Fruit fly (Drosophila melanogaster) whole organism, embryonic: Measurements from ENCODE around the gene eIF3i.

ENCODE experiments used
- Bdp1 ChIP-seq: fragments of 200-800 bp; sonication (Bioruptor generic); optimal IDR thresholded peaks from 3 replicates; lab custom pipeline; 2016; ENCODE audit warnings: missing biosample characterization, missing genetic modification characterization
- CG10321 ChIP-seq: fragments of 200-800 bp; sonication (Bioruptor generic); IDR thresholded peaks from 2 replicates; pipeline ENCODE4 v1.3.6; 2022; ENCODE audit warnings: missing biosample characterization, missing genetic modification characterization
- CG10543 ChIP-seq: fragments of 200-800 bp; sonication (Bioruptor generic); optimal IDR thresholded peaks from 3 replicates; lab custom pipeline; 2017; ENCODE audit warnings: missing biosample characterization, mild to moderate bottlenecking, missing genetic modification characterization, moderate library complexity
- CG10959 ChIP-seq: fragments of 200-800 bp; sonication (Bioruptor generic); IDR thresholded peaks from 2 replicates; pipeline ENCODE4 v1.3.6; 2022; ENCODE audit warnings: missing biosample characterization, missing genetic modification characterization
- CG17385 ChIP-seq: fragments of 200-800 bp; sonication (Bioruptor generic); optimal IDR thresholded peaks from 3 replicates; lab custom pipeline; 2018; ENCODE audit warnings: missing biosample characterization, mild to moderate bottlenecking, missing genetic modification characterization
- CG17612 ChIP-seq: fragments of 200-800 bp; sonication (Bioruptor generic); IDR thresholded peaks from 2 replicates; pipeline ENCODE4 v1.3.6; 2022; ENCODE audit warnings: missing biosample characterization, missing genetic modification characterization
- CG18476 ChIP-seq: fragments of 200-800 bp; sonication (Bioruptor generic); optimal IDR thresholded peaks from 2 replicates; lab custom pipeline; 2016; ENCODE audit warnings: missing biosample characterization, mild to moderate bottlenecking, missing genetic modification characterization
- CG3065 ChIP-seq: fragments of 200-800 bp; sonication (Bioruptor generic); optimal IDR thresholded peaks from 2 replicates; lab custom pipeline; 2016; ENCODE audit warnings: missing biosample characterization, missing genetic modification characterization
- CG31365 ChIP-seq: fragments of 200-800 bp; sonication (Bioruptor generic); optimal IDR thresholded peaks from 2 replicates; lab custom pipeline; 2018; ENCODE audit warnings: missing biosample characterization, mild to moderate bottlenecking, missing genetic modification characterization
- CG3407 ChIP-seq: fragments of 200-800 bp; sonication (Bioruptor generic); optimal IDR thresholded peaks from 2 replicates; lab custom pipeline; 2018; ENCODE audit warnings: missing biosample characterization, mild to moderate bottlenecking, missing genetic modification characterization
- CG34422 ChIP-seq: fragments of 200-800 bp; sonication (Bioruptor generic); IDR thresholded peaks from 3 replicates; pipeline ENCODE4 v1.3.6; 2022; ENCODE audit warnings: missing biosample characterization, missing genetic modification characterization
- CG3726 ChIP-seq: fragments of 200-800 bp; sonication (Bioruptor generic); IDR thresholded peaks from 3 replicates; pipeline ENCODE4, ENCODE4 v1.3.6; 2022; ENCODE audit warnings: missing biosample characterization, missing genetic modification characterization
- CG43689 ChIP-seq: fragments of 200-800 bp; sonication (Bioruptor generic); IDR thresholded peaks from 2 replicates; pipeline ENCODE4 v1.3.6; 2022; ENCODE audit warnings: missing biosample characterization, missing genetic modification characterization
- CG8290 ChIP-seq, 3 experiments: fragments of 200-800 bp; sonication (Bioruptor generic); optimal IDR thresholded peaks; 2 replicates each; lab custom pipeline; 2016 to 2019; ENCODE audit warnings: missing biosample characterization in 3 of 3, missing genetic modification characterization in 3 of 3, mild to moderate bottlenecking in 2 of 3, moderate library complexity in 1 of 3
- CG9727 ChIP-seq: fragments of 200-800 bp; sonication (Bioruptor generic); optimal IDR thresholded peaks from 3 replicates; lab custom pipeline; 2017; ENCODE audit warnings: missing biosample characterization, mild to moderate bottlenecking, missing genetic modification characterization
- CG9817 ChIP-seq: fragments of 200-800 bp; sonication (Bioruptor generic); optimal IDR thresholded peaks from 2 replicates; lab custom pipeline; 2018; ENCODE audit warnings: missing biosample characterization, mild to moderate bottlenecking, missing genetic modification characterization, moderate library complexity
- CTCF ChIP-seq: fragments of 200-800 bp; sonication (Bioruptor generic); optimal IDR thresholded peaks from 2 replicates; lab custom pipeline; 2017; ENCODE audit warnings: missing biosample characterization, mild to moderate bottlenecking, missing genetic modification characterization, moderate library complexity
- Camta ChIP-seq: fragments of 200-800 bp; sonication (Bioruptor generic); optimal IDR thresholded peaks from 2 replicates; lab custom pipeline; 2016; ENCODE audit warnings: missing biosample characterization, missing genetic modification characterization
- Dek ChIP-seq: fragments of 200-800 bp; sonication (Bioruptor generic); optimal IDR thresholded peaks from 3 replicates; lab custom pipeline; 2019; ENCODE audit warnings: missing biosample characterization, mild to moderate bottlenecking, missing genetic modification characterization, moderate library complexity
- Doc2 ChIP-seq: fragments of 200-800 bp; sonication (Bioruptor generic); IDR thresholded peaks from 2 replicates; pipeline ENCODE4 v1.3.6; 2022; ENCODE audit warnings: missing biosample characterization, missing genetic modification characterization
- Fer1 ChIP-seq: fragments of 200-800 bp; sonication (Bioruptor generic); optimal IDR thresholded peaks from 2 replicates; lab custom pipeline; 2017; ENCODE audit warnings: missing biosample characterization, mild to moderate bottlenecking, missing genetic modification characterization
- GATAe ChIP-seq: fragments of 200-800 bp; sonication (Bioruptor generic); conservative IDR thresholded peaks from 2 replicates; pipeline ENCODE4 v1.3.6; 2022; ENCODE audit warnings: missing biosample characterization, missing genetic modification characterization
- HLH4C ChIP-seq: fragments of 200-800 bp; sonication (Bioruptor generic); IDR thresholded peaks from 3 replicates; pipeline ENCODE4 v1.3.6; 2022; ENCODE audit warnings: missing biosample characterization, missing genetic modification characterization; ENCODE audit not compliant: partially characterized antibody
- HLH54F ChIP-seq: fragments of 200-800 bp; sonication (Bioruptor generic); optimal IDR thresholded peaks from 3 replicates; lab custom pipeline; 2016; ENCODE audit warnings: missing biosample characterization, missing genetic modification characterization
- Hey ChIP-seq: fragments of 200-800 bp; sonication (Bioruptor generic); optimal IDR thresholded peaks from 3 replicates; lab custom pipeline; 2018; ENCODE audit warnings: missing biosample characterization, mild to moderate bottlenecking, missing genetic modification characterization
- Hr3 ChIP-seq: fragments of 200-800 bp; sonication (Bioruptor generic); optimal IDR thresholded peaks from 3 replicates; lab custom pipeline; 2016; ENCODE audit warnings: missing biosample characterization, missing genetic modification characterization
- Mes4 ChIP-seq: fragments of 200-800 bp; sonication (Bioruptor generic); optimal IDR thresholded peaks from 2 replicates; lab custom pipeline; 2016; ENCODE audit warnings: missing biosample characterization, missing genetic modification characterization
- Neu2 ChIP-seq: fragments of 200-800 bp; sonication (Bioruptor generic); optimal IDR thresholded peaks from 3 replicates; lab custom pipeline; 2016; ENCODE audit warnings: missing biosample characterization, missing genetic modification characterization, borderline replicate concordance
- Poxn ChIP-seq: fragments of 200-800 bp; sonication (Bioruptor generic); IDR thresholded peaks from 2 replicates; pipeline ENCODE4 v1.3.6; 2022; ENCODE audit warnings: missing biosample characterization, missing genetic modification characterization
- Sox102F ChIP-seq: fragments of 200-800 bp; sonication (Bioruptor generic); optimal IDR thresholded peaks from 2 replicates; lab custom pipeline; 2018; ENCODE audit warnings: missing biosample characterization, mild to moderate bottlenecking, missing genetic modification characterization, moderate library complexity
- Spps ChIP-seq: fragments of 200-800 bp; sonication (Bioruptor generic); optimal IDR thresholded peaks from 2 replicates; lab custom pipeline; 2018; ENCODE audit warnings: missing biosample characterization, mild to moderate bottlenecking, missing genetic modification characterization
- Sry-β ChIP-seq: fragments of 200-800 bp; sonication (Bioruptor generic); optimal IDR thresholded peaks from 2 replicates; lab custom pipeline; 2018; ENCODE audit warnings: missing biosample characterization, mild to moderate bottlenecking, missing genetic modification characterization, moderate library complexity
- Taf1 ChIP-seq: fragments of 200-800 bp; sonication (Bioruptor generic); IDR thresholded peaks from 2 replicates; pipeline ENCODE4 v1.3.6; 2022; ENCODE audit warnings: missing biosample characterization, missing genetic modification characterization
- ab ChIP-seq: fragments of 200-800 bp; sonication (Bioruptor generic); optimal IDR thresholded peaks from 2 replicates; lab custom pipeline; 2016; ENCODE audit warnings: missing biosample characterization, missing genetic modification characterization
- ato ChIP-seq: fragments of 200-800 bp; sonication (Bioruptor generic); IDR thresholded peaks from 2 replicates; pipeline ENCODE4 v1.3.6; 2022; ENCODE audit warnings: missing biosample characterization, missing genetic modification characterization; ENCODE audit not compliant: partially characterized antibody
- ewg ChIP-seq: fragments of 200-800 bp; sonication (Bioruptor generic); optimal IDR thresholded peaks from 3 replicates; lab custom pipeline; 2017; ENCODE audit warnings: mild to moderate bottlenecking, missing biosample characterization, missing genetic modification reagents, missing genetic modification characterization
- eyg ChIP-seq: fragments of 200-800 bp; sonication (Bioruptor generic); optimal IDR thresholded peaks from 3 replicates; lab custom pipeline; 2016; ENCODE audit warnings: missing biosample characterization, missing genetic modification characterization
- grn ChIP-seq: fragments of 200-800 bp; sonication (Bioruptor generic); optimal IDR thresholded peaks from 3 replicates; lab custom pipeline; 2017; ENCODE audit warnings: missing biosample characterization, missing genetic modification characterization
- gt ChIP-seq: fragments of 200-800 bp; sonication (Bioruptor generic); IDR thresholded peaks from 2 replicates; pipeline ENCODE4 v1.3.6; 2022; ENCODE audit warnings: missing biosample characterization, missing genetic modification characterization
- ham ChIP-seq: fragments of 200-800 bp; sonication (Bioruptor generic); IDR thresholded peaks from 2 replicates; pipeline ENCODE4 v1.3.6; 2022; ENCODE audit warnings: missing biosample characterization, missing genetic modification characterization
- kah ChIP-seq: fragments of 200-800 bp; sonication (Bioruptor generic); optimal IDR thresholded peaks from 2 replicates; lab custom pipeline; 2018; ENCODE audit warnings: missing biosample characterization, mild to moderate bottlenecking, missing genetic modification characterization
- luna ChIP-seq: fragments of 200-800 bp; sonication (Bioruptor generic); optimal IDR thresholded peaks from 2 replicates; lab custom pipeline; 2016; ENCODE audit warnings: missing biosample characterization, missing genetic modification characterization
- pan ChIP-seq, 4 experiments: fragments of >200 bp in 3 of 4; fragments of 200-800 bp in 1 of 4; sonication (Bioruptor generic) in 1 of 4; optimal IDR thresholded peaks in 3 of 4; IDR thresholded peaks in 1 of 4; 2 replicates each; pipeline versions ENCODE4 v1.3.6 to Lab custom; 2017 to 2022; ENCODE audit warnings: missing biosample characterization in 2 of 4, missing genetic modification characterization in 2 of 4, mixed read lengths in 1 of 4
- pita ChIP-seq: fragments of 200-800 bp; sonication (Bioruptor generic); optimal IDR thresholded peaks from 2 replicates; lab custom pipeline; 2017; ENCODE audit warnings: missing biosample characterization, mild to moderate bottlenecking, missing genetic modification characterization
- pnt ChIP-seq: fragments of 200-800 bp; sonication (Bioruptor generic); optimal IDR thresholded peaks from 3 replicates; lab custom pipeline; 2016; ENCODE audit warnings: missing biosample characterization, missing genetic modification characterization
- pzg ChIP-seq: fragments of 200-800 bp; sonication (Bioruptor generic); optimal IDR thresholded peaks from 3 replicates; lab custom pipeline; 2018; ENCODE audit warnings: missing biosample characterization, mild to moderate bottlenecking, missing genetic modification characterization, moderate library complexity
- sim ChIP-seq: fragments of 200-800 bp; sonication (Bioruptor generic); IDR thresholded peaks from 2 replicates; pipeline ENCODE4 v1.3.6; 2022; ENCODE audit warnings: missing biosample characterization, missing genetic modification characterization
- sqz ChIP-seq: fragments of 200-800 bp; sonication (Bioruptor generic); optimal IDR thresholded peaks from 3 replicates; lab custom pipeline; 2018; ENCODE audit warnings: missing biosample characterization, mild to moderate bottlenecking, missing genetic modification characterization
- wor ChIP-seq: fragments of 200-800 bp; sonication (Bioruptor generic); IDR thresholded peaks from 2 replicates; pipeline ENCODE4 v1.3.6; 2022; ENCODE audit warnings: missing biosample characterization, missing genetic modification characterization
- z ChIP-seq: fragments of 200-800 bp; sonication (Bioruptor generic); IDR thresholded peaks from 3 replicates; pipeline ENCODE4 v1.3.6; 2022; ENCODE audit warnings: missing biosample characterization, missing genetic modification characterization

Gene eIF3i

DNA sequence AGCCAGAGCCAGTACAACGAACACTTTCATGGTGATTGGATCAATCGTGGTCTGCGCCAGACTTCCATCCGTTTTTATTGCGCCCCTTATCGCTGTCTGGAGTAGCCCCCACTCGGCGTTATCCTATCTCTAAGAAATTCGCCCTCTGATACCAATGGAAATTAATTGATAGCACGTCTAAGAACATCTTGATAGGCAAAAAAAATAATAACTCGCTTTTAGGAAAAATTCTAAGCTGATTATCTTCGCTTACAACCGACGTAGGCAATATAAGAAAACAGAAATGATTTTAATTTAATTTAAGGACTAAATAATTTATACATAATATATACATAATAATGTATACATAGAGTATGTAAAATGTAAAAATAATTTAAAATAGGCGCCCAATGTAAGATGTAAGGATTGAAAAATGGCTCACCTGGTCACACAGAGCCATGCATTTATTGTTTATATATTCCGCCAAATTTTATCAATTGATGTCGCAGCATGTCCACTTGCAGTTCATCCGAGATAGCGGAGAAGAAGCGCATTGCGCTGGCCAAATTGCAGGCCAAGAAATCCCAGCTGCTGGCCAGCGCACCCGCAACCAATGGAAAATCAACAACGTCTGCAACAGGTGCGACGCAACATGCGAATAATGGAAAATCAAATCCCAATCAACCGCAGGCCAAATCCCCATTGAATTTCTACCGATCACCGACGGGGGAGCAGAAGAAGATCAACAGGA is 12.3 kb downstream of the eIF3i start, which contains the start of the genes Jon25Bi and Marcal1 (continued):
- no peak for TF ChIP-seq Taf1 (GFP tag; lab: Robert Waterston, UW)
- TF ChIP-seq CG10321 (GFP tag; lab: Robert Waterston, UW), result no peak
- no peak for TF ChIP-seq ewg (GFP tag; lab: Kevin White, UChicago)
- TF ChIP-seq CTCF, result peak; percentile 34
- no peak for TF ChIP-seq Mes4 (GFP tag; lab: Kevin White, UChicago)
- no peak for TF ChIP-seq Fer1 (GFP tag; lab: Kevin White, UChicago)
- TF ChIP-seq kah (GFP tag; lab: Kevin White, UChicago), result peak; percentile 50
- no peak for TF ChIP-seq Doc2 (GFP tag; lab: Robert Waterston, UW)
- TF ChIP-seq CG3065 (GFP tag; lab: Kevin White, UChicago), result no peak
- no peak for TF ChIP-seq CG34422
- TF ChIP-seq CG9727, result no peak
- TF ChIP-seq z, result no peak
- TF ChIP-seq pita (GFP tag; lab: Kevin White, UChicago), result no peak
- TF ChIP-seq CG17612 (GFP tag; lab: Robert Waterston, UW), result no peak
- no peak for TF ChIP-seq pan (optimal IDR thresholded peaks at IDR 0.05; lab: Kevin White, UChicago)
- no peak for TF ChIP-seq pan (GFP tag; optimal IDR thresholded peaks at IDR 0.05 in 1 of 2, IDR thresholded peaks at IDR 0.05 in 1 of 2)
- no peak for TF ChIP-seq CG10959
- TF ChIP-seq Hey (tag; lab: Kevin White, UChicago), result no peak
- TF ChIP-seq ham, result no peak
- no peak for TF ChIP-seq GATAe (GFP tag; lab: Robert Waterston, UW)
- TF ChIP-seq eyg (GFP tag; lab: Kevin White, UChicago), result no peak
- no peak for TF ChIP-seq HLH4C
- no peak for TF ChIP-seq Sox102F
- no peak for TF ChIP-seq Camta (GFP tag; lab: Kevin White, UChicago)
- no peak for TF ChIP-seq CG10543 (GFP tag; lab: Kevin White, UChicago)
- TF ChIP-seq CG3726 (GFP tag; lab: Robert Waterston, UW), result no peak
- no peak for TF ChIP-seq CG31365 (tag; lab: Kevin White, UChicago)
- TF ChIP-seq wor (GFP tag; lab: Robert Waterston, UW), result no peak
- TF ChIP-seq ab, result no peak
- TF ChIP-seq CG3407 (GFP tag; lab: Kevin White, UChicago), result no peak
- TF ChIP-seq Hr3, result no peak
- TF ChIP-seq CG43689 (GFP tag; lab: Robert Waterston, UW), result no peak
- no peak for TF ChIP-seq CG18476 (GFP tag; lab: Kevin White, UChicago)
- no peak for TF ChIP-seq Bdp1
- no peak for TF ChIP-seq gt (GFP tag; lab: Robert Waterston, UW)
- TF ChIP-seq luna (GFP tag; lab: Kevin White, UChicago), result no peak
- no peak for TF ChIP-seq Spps (tag; lab: Kevin White, UChicago)
- TF ChIP-seq Sry-β (GFP tag; lab: Kevin White, UChicago), result no peak
- TF ChIP-seq pnt (GFP tag; lab: Kevin White, UChicago), result no peak
- no peak for TF ChIP-seq sim (GFP tag; lab: Robert Waterston, UW)
- no peak for TF ChIP-seq Poxn (GFP tag; lab: Robert Waterston, UW)
- no peak for TF ChIP-seq sqz (GFP tag; lab: Kevin White, UChicago)
- peak; percentile 21 for TF ChIP-seq pzg (GFP tag; lab: Kevin White, UChicago)
- TF ChIP-seq grn (GFP tag; lab: Kevin White, UChicago), result peak; percentile 44
- no peak for TF ChIP-seq HLH54F
- TF ChIP-seq Neu2, result no peak
- TF ChIP-seq CG17385 (GFP tag; lab: Kevin White, UChicago), result no peak
- TF ChIP-seq CG9817 (tag; lab: Kevin White, UChicago), result no peak
- TF ChIP-seq CG8290 (GFP tag; optimal IDR thresholded peaks at IDR 0.05; lab: Kevin White, UChicago), result no peak
- no peak for TF ChIP-seq CG8290 (tag; optimal IDR thresholded peaks at IDR 0.05; lab: Kevin White, UChicago)
- TF ChIP-seq Dek, result no peak
- no peak for TF ChIP-seq ato (GFP tag; lab: Robert Waterston, UW)
